Worm (Caenorhabditis elegans) whole organism, young adult: ENCODE data around the gene let-711.

ENCODE experiments used
- B0035.1 ChIP-seq: sonication (generic microtip); optimal IDR thresholded peaks from 2 replicates; lab custom pipeline; 2016; ENCODE audit warnings: missing genetic modification characterization, mild to moderate bottlenecking, missing compliant biosample characterization, missing genotype, missing genetic modification reagents
- F22D6.2 ChIP-seq: sonication (generic microtip); optimal IDR thresholded peaks from 2 replicates; lab custom pipeline; 2016; ENCODE audit warnings: mild to moderate bottlenecking, missing genetic modification characterization, missing compliant biosample characterization
- F23B12.7 ChIP-seq: sonication (generic microtip); optimal IDR thresholded peaks from 2 replicates; lab custom pipeline; 2017; ENCODE audit warnings: missing genetic modification characterization, mild to moderate bottlenecking, missing compliant biosample characterization, antibody characterized with exemption, moderate library complexity; ENCODE audit not compliant: insufficient read depth
- F37B4.10 ChIP-seq: fragments of 200-800 bp; sonication (Bioruptor generic); IDR thresholded peaks from 2 replicates; pipeline ENCODE4 v1.3.6; 2022; ENCODE audit warnings: missing genetic modification characterization, missing compliant biosample characterization
- F39B2.1 ChIP-seq: fragments of 200-800 bp; sonication (Bioruptor generic); IDR thresholded peaks from 2 replicates; pipeline ENCODE4 v1.3.6; 2022; ENCODE audit warnings: missing genetic modification reagents, missing genetic modification characterization, missing compliant biosample characterization
- F52B5.7 ChIP-seq: sonication (generic microtip); optimal IDR thresholded peaks from 2 replicates; lab custom pipeline; 2016; ENCODE audit warnings: mild to moderate bottlenecking, missing genetic modification characterization, missing compliant biosample characterization
- T07F8.4 ChIP-seq: sonication (generic microtip); optimal IDR thresholded peaks from 2 replicates; lab custom pipeline; 2016; ENCODE audit warnings: mild to moderate bottlenecking, missing genetic modification characterization, moderate library complexity, missing compliant biosample characterization
- T26A5.8 ChIP-seq: sonication (generic microtip); optimal IDR thresholded peaks from 2 replicates; lab custom pipeline; 2016; ENCODE audit warnings: missing genetic modification characterization, missing compliant biosample characterization
- Y53F4B.3 ChIP-seq: fragments of 200-800 bp; sonication (Bioruptor generic); IDR thresholded peaks from 2 replicates; pipeline ENCODE4 v1.3.6; 2022; ENCODE audit warnings: missing genetic modification reagents, missing genetic modification characterization, missing compliant biosample characterization
- Y53G8AR.9 ChIP-seq: fragments of 200-800 bp; sonication (Bioruptor generic); conservative IDR thresholded peaks from 2 replicates; pipeline ENCODE4 v1.3.6; 2022; ENCODE audit warnings: missing genetic modification reagents, missing genetic modification characterization, missing compliant biosample characterization
- Y95B8A.8 ChIP-seq: fragments of 200-800 bp; sonication (Bioruptor generic); IDR thresholded peaks from 2 replicates; pipeline ENCODE4 v1.3.6; 2022; ENCODE audit warnings: missing genetic modification reagents, missing genetic modification characterization, missing compliant biosample characterization
- ZK185.1 ChIP-seq: sonication (generic microtip); optimal IDR thresholded peaks from 2 replicates; lab custom pipeline; 2016; ENCODE audit warnings: mild to moderate bottlenecking, missing genetic modification characterization, missing compliant biosample characterization; ENCODE audit not compliant: poor library complexity, severe bottlenecking
- aptf-3 ChIP-seq: fragments of 200-800 bp; sonication (Bioruptor generic); IDR thresholded peaks from 2 replicates; pipeline ENCODE4 v1.3.6; 2022; ENCODE audit warnings: missing genetic modification characterization, missing compliant biosample characterization
- attf-3 ChIP-seq: fragments of 200-800 bp; sonication (Bioruptor generic); conservative IDR thresholded peaks from 2 replicates; pipeline ENCODE4 v1.3.6; 2022; ENCODE audit warnings: missing genetic modification reagents, missing genetic modification characterization, missing compliant biosample characterization
- bed-2 ChIP-seq: fragments of 200-800 bp; sonication (Bioruptor generic); IDR thresholded peaks from 2 replicates; pipeline ENCODE4 v1.3.6; 2022; ENCODE audit warnings: missing genetic modification reagents, missing genetic modification characterization, missing compliant biosample characterization
- ccch-3 ChIP-seq: fragments of 200-800 bp; sonication (Bioruptor generic); optimal IDR thresholded peaks from 2 replicates; lab custom pipeline; 2018; ENCODE audit warnings: mild to moderate bottlenecking, missing genetic modification characterization, missing compliant biosample characterization
- cebp-1 ChIP-seq, 2 experiments: fragments of 200-800 bp in 1 of 2; sonication (Bioruptor generic) in 1 of 2; sonication (generic microtip) in 1 of 2; IDR thresholded peaks in 1 of 2; optimal IDR thresholded peaks in 1 of 2; 2 replicates each; pipeline versions ENCODE4 v1.3.6 to Lab custom; 2017 to 2022; ENCODE audit warnings: missing compliant biosample characterization in 2 of 2, missing genetic modification characterization in 2 of 2, mild to moderate bottlenecking in 1 of 2, missing genetic modification reagents in 1 of 2, moderate library complexity in 1 of 2
- ceh-100 ChIP-seq: fragments of 200-800 bp; sonication (Bioruptor generic); IDR thresholded peaks from 2 replicates; pipeline ENCODE4 v1.3.6; 2022; ENCODE audit warnings: missing genetic modification reagents, missing genetic modification characterization, missing compliant biosample characterization
- ceh-79 ChIP-seq: sonication (generic microtip); optimal IDR thresholded peaks from 2 replicates; lab custom pipeline; 2017; ENCODE audit warnings: mild to moderate bottlenecking, missing genetic modification characterization, missing compliant biosample characterization
- ceh-91 ChIP-seq: fragments of 200-800 bp; sonication (Bioruptor generic); IDR thresholded peaks from 2 replicates; pipeline ENCODE4 v1.3.6; 2022; ENCODE audit warnings: missing genetic modification reagents, missing genetic modification characterization, missing compliant biosample characterization
- chd-7 ChIP-seq: sonication (generic microtip); optimal IDR thresholded peaks from 2 replicates; lab custom pipeline; 2016; ENCODE audit warnings: mild to moderate bottlenecking, missing genetic modification characterization, moderate library complexity, missing compliant biosample characterization
- egl-18 ChIP-seq: fragments of 200-800 bp; sonication (Bioruptor generic); IDR thresholded peaks from 2 replicates; pipeline ENCODE4 v1.3.6; 2022; ENCODE audit warnings: missing genetic modification reagents, missing genetic modification characterization, missing compliant biosample characterization
- egl-44 ChIP-seq: fragments of 200-800 bp; sonication (Bioruptor generic); IDR thresholded peaks from 2 replicates; pipeline ENCODE4 v1.3.6; 2022; ENCODE audit warnings: missing genetic modification reagents, missing genetic modification characterization, missing compliant biosample characterization
- ekl-4 ChIP-seq: fragments of 200-800 bp; sonication (Bioruptor generic); IDR thresholded peaks from 2 replicates; pipeline ENCODE4 v1.3.6; 2022; ENCODE audit warnings: missing genetic modification reagents, missing genetic modification characterization, missing compliant biosample characterization
- him-1 ChIP-seq: sonication (generic microtip); optimal IDR thresholded peaks from 2 replicates; lab custom pipeline; 2016; ENCODE audit warnings: missing genotype, missing genetic modification reagents, missing genetic modification characterization, missing compliant biosample characterization
- hlh-26 ChIP-seq: fragments of 200-800 bp; sonication (Bioruptor generic); conservative IDR thresholded peaks from 2 replicates; pipeline ENCODE4 v1.3.6; 2022; ENCODE audit warnings: missing genetic modification reagents, missing genetic modification characterization, missing compliant biosample characterization
- hrde-1 ChIP-seq: sonication (generic microtip); optimal IDR thresholded peaks from 2 replicates; lab custom pipeline; 2016; ENCODE audit warnings: missing genetic modification characterization, mild to moderate bottlenecking, missing compliant biosample characterization, moderate library complexity, missing genotype, missing genetic modification reagents, borderline replicate concordance
- hsf-1 ChIP-seq: fragments of 200-800 bp; sonication (Bioruptor generic); IDR thresholded peaks from 2 replicates; pipeline ENCODE4 v1.3.6; 2022; ENCODE audit warnings: missing genetic modification reagents, missing genetic modification characterization, missing compliant biosample characterization
- let-607 ChIP-seq, 2 experiments: fragments of 200-800 bp in 1 of 2; sonication (Bioruptor generic) in 1 of 2; sonication (generic microtip) in 1 of 2; optimal IDR thresholded peaks; 2 replicates each; lab custom pipeline; 2016 to 2018; ENCODE audit warnings: mild to moderate bottlenecking in 2 of 2, missing compliant biosample characterization in 2 of 2, missing genetic modification characterization in 2 of 2, moderate library complexity in 2 of 2, missing genotype in 1 of 2
- lin-26 ChIP-seq: fragments of 200-800 bp; sonication (Bioruptor generic); IDR thresholded peaks from 2 replicates; pipeline ENCODE4 v1.3.6; 2022; ENCODE audit warnings: missing genetic modification reagents, missing genetic modification characterization, missing compliant biosample characterization
- lin-35 ChIP-seq, 3 experiments: fragments of 150-350 bp in 2 of 3; sonication (generic microtip) in 1 of 3; optimal IDR thresholded peaks; 2 replicates each; lab custom pipeline; 2014 to 2018; ENCODE audit warnings: missing biosample characterization in 3 of 3, missing genetic modification characterization in 3 of 3, missing genetic modification reagents in 3 of 3
- lin-40 ChIP-seq: sonication (generic microtip); optimal IDR thresholded peaks from 2 replicates; lab custom pipeline; 2016; ENCODE audit warnings: missing genetic modification characterization, mild to moderate bottlenecking, missing compliant biosample characterization, missing genotype, missing genetic modification reagents
- lir-1 ChIP-seq: fragments of 200-800 bp; sonication (Bioruptor generic); conservative IDR thresholded peaks from 2 replicates; pipeline ENCODE4 v1.3.6; 2022; ENCODE audit warnings: missing genetic modification reagents, missing genetic modification characterization, missing compliant biosample characterization
- lsy-27 ChIP-seq: sonication (generic microtip); optimal IDR thresholded peaks from 2 replicates; lab custom pipeline; 2017; ENCODE audit warnings: missing genetic modification characterization, mild to moderate bottlenecking, missing compliant biosample characterization, antibody characterized with exemption, missing genotype, borderline replicate concordance; ENCODE audit not compliant: insufficient read depth
- madf-8 ChIP-seq: fragments of 200-800 bp; sonication (Bioruptor generic); conservative IDR thresholded peaks from 2 replicates; pipeline ENCODE4 v1.3.6; 2022; ENCODE audit warnings: missing genetic modification reagents, missing genetic modification characterization, missing compliant biosample characterization
- mes-4 ChIP-seq: sonication (generic microtip); optimal IDR thresholded peaks from 2 replicates; lab custom pipeline; 2016; ENCODE audit warnings: missing genotype, missing genetic modification characterization, missing compliant biosample characterization
- nfya-1 ChIP-seq: sonication (generic microtip); optimal IDR thresholded peaks from 2 replicates; lab custom pipeline; 2017; ENCODE audit warnings: antibody characterized with exemption, missing compliant biosample characterization, missing genetic modification characterization, borderline replicate concordance; ENCODE audit not compliant: insufficient read depth
- nhr-179 ChIP-seq: sonication (generic microtip); optimal IDR thresholded peaks from 2 replicates; lab custom pipeline; 2016; ENCODE audit warnings: mild to moderate bottlenecking, missing genetic modification characterization, missing compliant biosample characterization
- rcor-1 ChIP-seq: fragments of 200-800 bp; sonication (Bioruptor generic); IDR thresholded peaks from 2 replicates; pipeline ENCODE4 v1.3.6; 2022; ENCODE audit warnings: missing genetic modification reagents, missing genetic modification characterization, missing compliant biosample characterization
- repo-1 ChIP-seq: sonication (generic microtip); optimal IDR thresholded peaks from 2 replicates; lab custom pipeline; 2017; ENCODE audit warnings: mild to moderate bottlenecking, missing genetic modification characterization, missing compliant biosample characterization
- rpc-1 ChIP-seq, 2 experiments: fragments of 150-350 bp in 1 of 2; sonication (generic microtip) in 1 of 2; optimal IDR thresholded peaks; 2 replicates each; lab custom pipeline; 2014 to 2018; ENCODE audit warnings: missing biosample characterization in 1 of 2, missing genetic modification characterization in 1 of 2, missing genetic modification reagents in 1 of 2, missing genotype in 1 of 2
- snpc-1.3 ChIP-seq: sonication (generic microtip); optimal IDR thresholded peaks from 2 replicates; lab custom pipeline; 2017; ENCODE audit warnings: missing genetic modification characterization, mild to moderate bottlenecking, missing compliant biosample characterization, antibody characterized with exemption, moderate library complexity, missing genotype, missing genetic modification reagents; ENCODE audit not compliant: insufficient read depth
- somi-1 ChIP-seq: fragments of 200-800 bp; sonication (Bioruptor generic); optimal IDR thresholded peaks from 2 replicates; lab custom pipeline; 2018; ENCODE audit warnings: mild to moderate bottlenecking, missing genetic modification characterization, missing compliant biosample characterization
- zim-3 ChIP-seq: sonication (generic microtip); optimal IDR thresholded peaks from 2 replicates; lab custom pipeline; 2017; ENCODE audit warnings: mild to moderate bottlenecking, missing genetic modification characterization, moderate library complexity, missing compliant biosample characterization
- ztf-18 ChIP-seq: sonication (generic microtip); optimal IDR thresholded peaks from 2 replicates; lab custom pipeline; 2016; ENCODE audit warnings: missing genotype, mild to moderate bottlenecking, missing genetic modification characterization, missing compliant biosample characterization
- ztf-25 ChIP-seq: fragments of 200-800 bp; sonication (Bioruptor generic); IDR thresholded peaks from 2 replicates; pipeline ENCODE4 v1.3.6; 2022; ENCODE audit warnings: missing genetic modification reagents, missing genetic modification characterization, missing compliant biosample characterization
- ztf-26 ChIP-seq: sonication (generic microtip); optimal IDR thresholded peaks from 2 replicates; lab custom pipeline; 2017; ENCODE audit warnings: missing genetic modification characterization, missing compliant biosample characterization

The let-711 gene

ce11 chrIII:6946382-6946781 lies at the start of gene let-711:
let-711 (plus strand) TSS chrIII:6946718.
- TF ChIP-seq madf-8 (GFP tag; lab: Robert Waterston, UW) (peak; percentile 79), ceh-91 (peak; percentile 78), chd-7 (tag; lab: Kevin White, UChicago) (no peak), ztf-26 (tag; lab: Kevin White, UChicago) (no peak), B0035.1 (tag; lab: Kevin White, UChicago) (no peak), egl-44 (GFP tag; lab: Robert Waterston, UW) (no peak), lin-40 (tag; lab: Kevin White, UChicago) (no peak), ceh-79 (tag; lab: Kevin White, UChicago) (no peak), zim-3 (no peak), nhr-179 (tag; lab: Kevin White, UChicago) (no peak), F37B4.10 (GFP tag; lab: Robert Waterston, UW) (no peak), bed-2 (GFP tag; lab: Robert Waterston, UW) (no peak), let-607 (tag; optimal IDR thresholded peaks at IDR 0.05; lab: Kevin White, UChicago) (no peak), ZK185.1 (tag; lab: Kevin White, UChicago) (no peak), F22D6.2 (tag; lab: Kevin White, UChicago) (no peak), ztf-25 (GFP tag; lab: Robert Waterston, UW) (no peak), ekl-4 (GFP tag; lab: Robert Waterston, UW) (0 out of 2 replicates have a peak, but pooled peaks have one; percentile 29), snpc-1.3 (no peak), hsf-1 (GFP tag; lab: Robert Waterston, UW) (0 out of 2 replicates have a peak, but pooled peaks have one; percentile 39), Y95B8A.8 (GFP tag; lab: Robert Waterston, UW) (0 out of 2 replicates have a peak, but pooled peaks have one; percentile 7), ccch-3 (GFP tag; lab: Kevin White, UChicago) (no peak), Y53F4B.3 (GFP tag; lab: Robert Waterston, UW) (no peak), repo-1 (tag; lab: Kevin White, UChicago) (no peak), lsy-27 (no peak), T07F8.4 (tag; lab: Kevin White, UChicago) (no peak), cebp-1 (GFP tag; IDR thresholded peaks at IDR 0.05; lab: Robert Waterston, UW) (no peak), cebp-1 (tag; optimal IDR thresholded peaks at IDR 0.05; lab: Kevin White, UChicago) (no peak), him-1 (tag; lab: Kevin White, UChicago) (no peak), ztf-18 (no peak), ceh-100 (GFP tag; lab: Robert Waterston, UW) (no peak), rpc-1 (optimal IDR thresholded peaks at IDR 0.05; lab: Kevin White, UChicago) (no peak), rpc-1 (tag; optimal IDR thresholded peaks at IDR 0.05; lab: Kevin White, UChicago) (no peak), T26A5.8 (tag; lab: Kevin White, UChicago) (no peak), lin-35 (GFP tag; optimal IDR thresholded peaks at IDR 0.05; lab: Kevin White, UChicago) (no peak), egl-18 (no peak), hlh-26 (GFP tag; lab: Robert Waterston, UW) (no peak), rcor-1 (GFP tag; lab: Robert Waterston, UW) (no peak), mes-4 (tag; lab: Kevin White, UChicago) (no peak), F52B5.7 (tag; lab: Kevin White, UChicago) (no peak), F39B2.1 (no peak), nfya-1 (no peak), attf-3 (GFP tag; lab: Robert Waterston, UW) (peak; percentile 95), lin-26 (no peak), aptf-3 (GFP tag; lab: Robert Waterston, UW) (no peak), lir-1 (GFP tag; lab: Robert Waterston, UW) (no peak), hrde-1 (no peak), Y53G8AR.9 (GFP tag; lab: Robert Waterston, UW) (no peak), F23B12.7 (tag; lab: Kevin White, UChicago) (no peak), somi-1 (GFP tag; lab: Kevin White, UChicago) (no peak)
